Worm (Caenorhabditis elegans) whole organism, L1 larva: ENCODE measurements around the gene clec-80.

Experiments
- ceh-82 ChIP-seq, 3 experiments: fragments of 150-350 bp in 1 of 3; sonication (generic microtip) in 2 of 3; optimal IDR thresholded peaks; 2 replicates each; lab custom pipeline; 2014 to 2017; ENCODE audit warnings: missing biosample characterization in 3 of 3, missing genetic modification characterization in 3 of 3
- grh-1 ChIP-seq: fragments of 200-800 bp; sonication (Bioruptor generic); IDR thresholded peaks from 2 replicates; pipeline ENCODE4 v1.3.6; 2022; ENCODE audit warnings: missing genetic modification reagents, missing genetic modification characterization, missing compliant biosample characterization
- irx-1 ChIP-seq: sonication (generic microtip); optimal IDR thresholded peaks from 2 replicates; lab custom pipeline; 2016; ENCODE audit warnings: missing genetic modification characterization, missing compliant biosample characterization
- lsy-2 ChIP-seq, 2 experiments: fragments of 150-350 bp; optimal IDR thresholded peaks; 2 replicates each; lab custom pipeline; 2014; ENCODE audit warnings: missing biosample characterization in 2 of 2, missing genetic modification characterization in 2 of 2
- mdl-1 ChIP-seq, 2 experiments: fragments of 150-350 bp; optimal IDR thresholded peaks; 2 replicates each; lab custom pipeline; 2014 to 2017; ENCODE audit warnings: missing biosample characterization in 2 of 2, missing genetic modification characterization in 2 of 2, inconsistent platforms in 1 of 2
- mep-1 ChIP-seq: fragments of 150-350 bp; optimal IDR thresholded peaks from 2 replicates; lab custom pipeline; 2014; ENCODE audit warnings: missing biosample characterization, missing genetic modification characterization
- pax-3 ChIP-seq: fragments of 200-800 bp; sonication (Bioruptor generic); optimal IDR thresholded peaks from 2 replicates; lab custom pipeline; 2018; ENCODE audit warnings: mild to moderate bottlenecking, missing genetic modification characterization, moderate library complexity, missing compliant biosample characterization
- snu-23 ChIP-seq: sonication (generic microtip); optimal IDR thresholded peaks from 2 replicates; lab custom pipeline; 2016; ENCODE audit warnings: missing genetic modification characterization, missing compliant biosample characterization

ce11 chrIV:2774500-2774899 is 49.0 kb upstream of the clec-80 start:
- TF ChIP-seq irx-1 (peak; percentile 45), mep-1 (tag; lab: Kevin White, UChicago) (peak; percentile 94), grh-1 (GFP tag; lab: Robert Waterston, UW) (peak; percentile 95), lsy-2 (tag; optimal IDR thresholded peaks at IDR 0.05; lab: Kevin White, UChicago) (peak; percentile 79 to 84), ceh-82 (tag; optimal IDR thresholded peaks at IDR 0.05; lab: Kevin White, UChicago) (peak; percentile 12 to 75 (median 55)), pax-3 (tag; lab: Kevin White, UChicago) (peak; percentile 51), mdl-1 (tag; optimal IDR thresholded peaks at IDR 0.05; lab: Kevin White, UChicago) (peak in 1 of 2 experiments; percentile 86), snu-23 (peak; percentile 93)
